Worm (Caenorhabditis elegans) whole organism, L4 larva: ENCODE measurements around the gene C16D2.1.

Experiments
- D1046.2 ChIP-seq: fragments of 200-800 bp; sonication (Bioruptor generic); IDR thresholded peaks from 2 replicates; pipeline ENCODE4 v1.3.6; 2022; ENCODE audit warnings: missing genetic modification characterization, missing compliant biosample characterization
- F10B5.3 ChIP-seq: sonication (generic microtip); optimal IDR thresholded peaks from 2 replicates; lab custom pipeline; 2016; ENCODE audit warnings: mild to moderate bottlenecking, missing genetic modification characterization, missing compliant biosample characterization
- Y48G9A.11 ChIP-seq: fragments of 200-800 bp; sonication (Bioruptor generic); IDR thresholded peaks from 2 replicates; pipeline ENCODE4 v1.3.6; 2022; ENCODE audit warnings: missing genetic modification reagents, missing genetic modification characterization, missing compliant biosample characterization
- ZK337.2 ChIP-seq: fragments of 200-800 bp; sonication (Bioruptor generic); IDR thresholded peaks from 2 replicates; pipeline ENCODE4 v1.3.6; 2022; ENCODE audit warnings: missing genetic modification reagents, missing genetic modification characterization, missing compliant biosample characterization
- ZK546.5 ChIP-seq, 2 experiments: sonication (generic microtip); optimal IDR thresholded peaks; 2 replicates each; lab custom pipeline; 2017; ENCODE audit warnings: missing biosample characterization in 2 of 2, missing genetic modification characterization in 2 of 2
- ama-1 ChIP-seq: fragments of 150-350 bp; optimal IDR thresholded peaks from 2 replicates; lab custom pipeline; 2014; ENCODE audit warnings: inconsistent platforms, mixed read lengths
- ceh-28 ChIP-seq: fragments of 150-350 bp; optimal IDR thresholded peaks from 2 replicates; lab custom pipeline; 2014; ENCODE audit warnings: missing biosample characterization, missing genetic modification reagents, missing genetic modification characterization
- ceh-44 ChIP-seq: fragments of 200-800 bp; sonication (Bioruptor generic); IDR thresholded peaks from 2 replicates; pipeline ENCODE4 v1.3.6; 2022; ENCODE audit warnings: missing genetic modification reagents, missing genetic modification characterization, missing compliant biosample characterization
- ceh-62 ChIP-seq: sonication (generic microtip); optimal IDR thresholded peaks from 2 replicates; lab custom pipeline; 2017; ENCODE audit warnings: missing biosample characterization, missing genetic modification characterization
- daf-16 ChIP-seq, 3 experiments: sonication (generic microtip); optimal IDR thresholded peaks; 2 replicates each; lab custom pipeline; 2016 to 2017; ENCODE audit warnings: missing genetic modification characterization in 3 of 3, missing genetic modification reagents in 3 of 3, mild to moderate bottlenecking in 2 of 3, missing compliant biosample characterization in 2 of 3, missing biosample characterization in 1 of 3, moderate library complexity in 1 of 3
- daf-19 ChIP-seq: fragments of 200-800 bp; sonication (Bioruptor generic); conservative IDR thresholded peaks from 2 replicates; pipeline ENCODE4 v1.3.6; 2022; ENCODE audit warnings: missing genetic modification characterization, missing compliant biosample characterization
- dmd-8 ChIP-seq: fragments of 200-800 bp; sonication (Bioruptor generic); IDR thresholded peaks from 2 replicates; pipeline ENCODE4 v1.3.6; 2022; ENCODE audit warnings: missing genetic modification characterization, missing compliant biosample characterization
- duxl-1 ChIP-seq: sonication (generic microtip); optimal IDR thresholded peaks from 2 replicates; lab custom pipeline; 2016; ENCODE audit warnings: mild to moderate bottlenecking, missing genetic modification characterization, moderate library complexity, missing compliant biosample characterization; ENCODE audit not compliant: poor library complexity
- egl-27 ChIP-seq: sonication (generic microtip); optimal IDR thresholded peaks from 3 replicates; lab custom pipeline; 2017; ENCODE audit warnings: missing biosample characterization, missing genetic modification reagents, missing genetic modification characterization
- egl-43 ChIP-seq: fragments of 200-800 bp; sonication (Bioruptor generic); IDR thresholded peaks from 2 replicates; pipeline ENCODE4 v1.3.6; 2022; ENCODE audit warnings: missing genetic modification reagents, missing genetic modification characterization, missing compliant biosample characterization
- fos-1 ChIP-seq: fragments of 150-350 bp; optimal IDR thresholded peaks from 2 replicates; lab custom pipeline; 2014; ENCODE audit warnings: missing biosample characterization, missing genetic modification characterization
- hif-1 ChIP-seq, 2 experiments: sonication (generic microtip); optimal IDR thresholded peaks; 2 replicates each; lab custom pipeline; 2016 to 2017; ENCODE audit warnings: missing compliant biosample characterization in 2 of 2, missing genetic modification characterization in 2 of 2, missing genetic modification reagents in 2 of 2, missing genotype in 2 of 2, mild to moderate bottlenecking in 1 of 2
- hlh-11 ChIP-seq: fragments of 200-800 bp; sonication (Bioruptor generic); optimal IDR thresholded peaks from 2 replicates; lab custom pipeline; 2018; ENCODE audit warnings: mild to moderate bottlenecking, missing genetic modification characterization, missing compliant biosample characterization
- hlh-30 ChIP-seq: sonication (generic microtip); optimal IDR thresholded peaks from 2 replicates; lab custom pipeline; 2017; ENCODE audit warnings: antibody characterized with exemption, mild to moderate bottlenecking, missing genetic modification characterization, missing compliant biosample characterization; ENCODE audit not compliant: insufficient read depth
- hmg-1.1 ChIP-seq: fragments of 200-800 bp; sonication (Bioruptor generic); IDR thresholded peaks from 2 replicates; pipeline ENCODE4 v1.3.6; 2022; ENCODE audit warnings: missing genetic modification reagents, missing genetic modification characterization, missing compliant biosample characterization
- lin-15B ChIP-seq: fragments of 150-350 bp; sonication (generic microtip); optimal IDR thresholded peaks from 3 replicates; lab custom pipeline; 2014; ENCODE audit warnings: missing biosample characterization, missing genetic modification characterization
- lin-29 ChIP-seq: fragments of 200-800 bp; sonication (Bioruptor generic); IDR thresholded peaks from 2 replicates; pipeline ENCODE4 v1.3.6; 2022; ENCODE audit warnings: missing genetic modification reagents, missing genetic modification characterization, missing compliant biosample characterization
- lin-38 ChIP-seq: fragments of 200-800 bp; sonication (Bioruptor generic); IDR thresholded peaks from 2 replicates; pipeline ENCODE4 v1.3.6; 2022; ENCODE audit warnings: missing genetic modification reagents, missing genetic modification characterization, missing compliant biosample characterization
- lsy-2 ChIP-seq, 2 experiments: fragments of 150-350 bp in 1 of 2; sonication (generic microtip) in 1 of 2; optimal IDR thresholded peaks; 2 replicates each; lab custom pipeline; 2014 to 2017; ENCODE audit warnings: missing biosample characterization in 2 of 2, missing genetic modification characterization in 2 of 2
- madf-5 ChIP-seq, 2 experiments: fragments of 200-800 bp; sonication (Bioruptor generic); IDR thresholded peaks; 2 replicates each; pipeline ENCODE4 v1.3.6; 2022; ENCODE audit warnings: missing compliant biosample characterization in 2 of 2, missing genetic modification characterization in 2 of 2
- mdt-29 ChIP-seq: fragments of 200-800 bp; sonication (Bioruptor generic); IDR thresholded peaks from 2 replicates; pipeline ENCODE4 v1.3.6; 2022; ENCODE audit warnings: missing genetic modification reagents, missing genetic modification characterization, missing compliant biosample characterization
- mep-1 ChIP-seq: fragments of 150-350 bp; sonication (generic microtip); optimal IDR thresholded peaks from 3 replicates; lab custom pipeline; 2014; ENCODE audit warnings: missing biosample characterization, missing genetic modification characterization
- mxl-3 ChIP-seq: fragments of 200-800 bp; sonication (Bioruptor generic); optimal IDR thresholded peaks from 2 replicates; lab custom pipeline; 2018; ENCODE audit warnings: mild to moderate bottlenecking, missing genetic modification characterization, missing compliant biosample characterization
- nhr-10 ChIP-seq: fragments of 150-350 bp; optimal IDR thresholded peaks from 2 replicates; lab custom pipeline; 2014; ENCODE audit warnings: missing biosample characterization, missing genetic modification characterization
- nhr-111 ChIP-seq: fragments of 200-800 bp; sonication (Bioruptor generic); optimal IDR thresholded peaks from 2 replicates; lab custom pipeline; 2018; ENCODE audit warnings: mild to moderate bottlenecking, missing genetic modification characterization, missing compliant biosample characterization
- nhr-237 ChIP-seq: sonication (generic microtip); optimal IDR thresholded peaks from 2 replicates; lab custom pipeline; 2017; ENCODE audit warnings: missing biosample characterization, missing genetic modification characterization
- nhr-28 ChIP-seq: fragments of 150-350 bp; optimal IDR thresholded peaks from 2 replicates; lab custom pipeline; 2014; ENCODE audit warnings: missing biosample characterization, missing genetic modification characterization
- pha-4 ChIP-seq, 2 experiments: fragments of 150-350 bp in 1 of 2; fragments of 200-800 bp in 1 of 2; sonication (Bioruptor generic) in 1 of 2; IDR thresholded peaks in 1 of 2; optimal IDR thresholded peaks in 1 of 2; 2 replicates each; pipeline versions ENCODE4 v1.3.6 to Lab custom; 2014 to 2022; ENCODE audit warnings: missing genetic modification characterization in 2 of 2, missing genetic modification reagents in 2 of 2, missing biosample characterization in 1 of 2, missing compliant biosample characterization in 1 of 2
- php-3 ChIP-seq: fragments of 200-800 bp; sonication (Bioruptor generic); IDR thresholded peaks from 2 replicates; pipeline ENCODE4 v1.3.6; 2022; ENCODE audit warnings: missing genetic modification reagents, missing genetic modification characterization, missing compliant biosample characterization
- pqm-1 ChIP-seq: sonication (generic microtip); optimal IDR thresholded peaks from 2 replicates; lab custom pipeline; 2017; ENCODE audit warnings: missing biosample characterization, missing genetic modification characterization
- sdz-12 ChIP-seq: fragments of 200-800 bp; sonication (Bioruptor generic); optimal IDR thresholded peaks from 2 replicates; lab custom pipeline; 2018; ENCODE audit warnings: mild to moderate bottlenecking, missing genetic modification characterization, missing compliant biosample characterization
- tag-97 ChIP-seq: fragments of 200-800 bp; sonication (Bioruptor generic); IDR thresholded peaks from 2 replicates; pipeline ENCODE4 v1.3.6; 2022; ENCODE audit warnings: missing genetic modification characterization, missing compliant biosample characterization
- unc-39 ChIP-seq: sonication (generic microtip); optimal IDR thresholded peaks from 2 replicates; lab custom pipeline; 2017; ENCODE audit warnings: missing biosample characterization, missing genetic modification characterization
- unc-62 ChIP-seq, 3 experiments: fragments of 150-350 bp in 1 of 3; sonication (generic microtip); optimal IDR thresholded peaks in 2 of 3; peaks in 1 of 3; 1 replicate in 1 of 3; 2 replicates in 2 of 3; lab custom pipeline; 2014 to 2017; ENCODE audit warnings: missing biosample characterization in 3 of 3, missing genetic modification characterization in 3 of 3, missing genetic modification reagents in 3 of 3, missing genotype in 1 of 3
- zfp-2 ChIP-seq: sonication (generic microtip); optimal IDR thresholded peaks from 2 replicates; lab custom pipeline; 2016; ENCODE audit warnings: mild to moderate bottlenecking, missing genetic modification characterization, missing compliant biosample characterization
- zfp-3 ChIP-seq: fragments of 200-800 bp; sonication (Bioruptor generic); conservative IDR thresholded peaks from 2 replicates; pipeline ENCODE4 v1.3.6; 2022; ENCODE audit warnings: missing genetic modification reagents, missing genetic modification characterization, missing compliant biosample characterization
- zip-11 ChIP-seq: fragments of 200-800 bp; sonication (Bioruptor generic); IDR thresholded peaks from 2 replicates; pipeline ENCODE4 v1.3.6; 2022; ENCODE audit warnings: missing genetic modification characterization, missing compliant biosample characterization

The C16D2.1 gene

ce11 chrII:9108443-9108842 lies 23.0 kb upstream of the C16D2.1 start, which contains the start of gene dnj-23 (continued):
- TF ChIP-seq mep-1 (no peak), lin-38 (peak; percentile 58)
- TF ChIP-seq, all 104 proteins: peak for 7

DNA sequence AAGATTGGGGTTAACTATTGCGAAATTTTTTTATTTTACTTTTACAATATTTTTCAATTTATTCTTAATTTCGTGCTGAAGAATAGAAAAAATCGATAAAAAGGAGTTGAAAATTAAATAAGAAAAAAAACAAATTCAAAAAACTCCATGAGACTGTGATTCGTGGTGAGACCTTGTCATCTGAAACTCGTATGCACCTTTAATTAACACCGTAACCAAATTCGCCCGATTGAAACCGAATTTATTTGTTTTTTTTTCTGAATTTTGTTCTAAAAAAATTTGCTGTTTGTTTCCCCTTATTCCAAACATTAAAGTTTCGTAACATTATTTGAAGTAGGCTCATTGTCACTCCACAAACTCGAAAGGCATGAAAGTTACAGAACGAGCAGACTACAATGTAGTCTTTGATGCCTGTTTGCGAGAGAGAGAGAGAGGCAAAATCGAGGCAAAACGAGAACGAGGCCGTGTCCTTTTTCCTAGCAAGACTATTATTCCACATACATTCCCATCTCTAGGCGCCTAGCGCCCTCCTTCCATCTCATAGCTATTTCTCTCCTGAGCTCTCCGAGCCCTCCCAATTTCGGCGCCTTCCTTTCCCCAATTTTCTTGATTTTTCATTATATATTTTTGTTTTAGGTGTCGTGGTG lies 22.4 kb upstream of the C16D2.1 start, which contains the start of gene T24H10.4:
TSS of gene T24H10.4 (plus strand) at position 630 of the 647 bp plus-strand sequence.
- TF ChIP-seq lsy-2 (tag; optimal IDR thresholded peaks at IDR 0.05; lab: Kevin White, UChicago) (peak in 1 of 2 experiments; percentile 6), hmg-1.1 (GFP tag; lab: Robert Waterston, UW) (no peak), dmd-8 (no peak), unc-39 (no peak), nhr-111 (no peak), nhr-237 (tag; lab: Kevin White, UChicago) (no peak), egl-43 (GFP tag; lab: Robert Waterston, UW) (0 out of 2 replicates have a peak, but pooled peaks have one; percentile 27), hif-1 (tag; optimal IDR thresholded peaks at IDR 0.05; lab: Kevin White, UChicago) (no peak), pha-4 (GFP tag; IDR thresholded peaks at IDR 0.05; lab: Robert Waterston, UW) (no peak), pha-4 (tag; optimal IDR thresholded peaks at IDR 0.05; lab: Kevin White, UChicago) (no peak), F10B5.3 (tag; lab: Kevin White, UChicago) (no peak), egl-27 (tag; lab: Kevin White, UChicago) (no peak), sdz-12 (GFP tag; lab: Kevin White, UChicago) (no peak), mdt-29 (GFP tag; lab: Robert Waterston, UW) (no peak), fos-1 (tag; lab: Kevin White, UChicago) (no peak), daf-16 (GFP tag; optimal IDR thresholded peaks at IDR 0.05; lab: Kevin White, UChicago) (no peak), daf-16 (tag; optimal IDR thresholded peaks at IDR 0.05; lab: Kevin White, UChicago) (peak; percentile 10), nhr-10 (tag; lab: Kevin White, UChicago) (no peak), lin-29 (GFP tag; lab: Robert Waterston, UW) (no peak), ZK337.2 (GFP tag; lab: Robert Waterston, UW) (no peak), unc-62 (GFP tag; optimal IDR thresholded peaks at IDR 0.05 in 1 of 2; lab: Kevin White, UChicago) (peak in 1 of 2 experiments; percentile 49), unc-62 (tag; optimal IDR thresholded peaks at IDR 0.05; lab: Kevin White, UChicago) (no peak), duxl-1 (tag; lab: Kevin White, UChicago) (no peak), madf-5 (GFP tag; IDR thresholded peaks at IDR 0.05; lab: Robert Waterston, UW) (no peak)

- TF ChIP-seq D1046.2 (no peak), php-3 (GFP tag; lab: Robert Waterston, UW) (no peak), unc-62 (GFP tag; optimal IDR thresholded peaks at IDR 0.05 in 1 of 2; lab: Kevin White, UChicago) (peak in 1 of 2 experiments; percentile 91), unc-62 (tag; optimal IDR thresholded peaks at IDR 0.05; lab: Kevin White, UChicago) (no peak), Y48G9A.11 (no peak), ZK546.5 (tag; optimal IDR thresholded peaks at IDR 0.05; lab: Kevin White, UChicago) (no peak), tag-97 (GFP tag; lab: Robert Waterston, UW) (no peak), ceh-28 (tag; lab: Kevin White, UChicago) (no peak), zfp-3 (GFP tag; lab: Robert Waterston, UW) (no peak), ama-1 (lab: Kevin White, UChicago) (no peak), nhr-10 (tag; lab: Kevin White, UChicago) (no peak), mep-1 (peak; percentile 14), daf-19 (GFP tag; lab: Robert Waterston, UW) (no peak), lsy-2 (tag; optimal IDR thresholded peaks at IDR 0.05; lab: Kevin White, UChicago) (no peak), mxl-3 (peak; percentile 13), zip-11 (GFP tag; lab: Robert Waterston, UW) (no peak), unc-39 (no peak), nhr-28 (tag; lab: Kevin White, UChicago) (peak; percentile 89), zfp-2 (tag; lab: Kevin White, UChicago) (no peak), daf-16 (GFP tag; optimal IDR thresholded peaks at IDR 0.05; lab: Kevin White, UChicago) (no peak), daf-16 (tag; optimal IDR thresholded peaks at IDR 0.05; lab: Kevin White, UChicago) (peak; percentile 34), hlh-11 (peak; percentile 58), nhr-237 (tag; lab: Kevin White, UChicago) (no peak), ceh-62 (no peak), hlh-30 (no peak), nhr-111 (no peak), sdz-12 (GFP tag; lab: Kevin White, UChicago) (no peak), ceh-44 (GFP tag; lab: Robert Waterston, UW) (no peak), egl-27 (tag; lab: Kevin White, UChicago) (no peak), lin-15B (tag; lab: Kevin White, UChicago) (no peak), pqm-1 (peak; percentile 84)
Observed at ce11 chrII:9111471-9112016, 19.9 kb upstream of the C16D2.1 start.
